Worm (Caenorhabditis elegans): ENCODE measurements around the gene C16C8.5.
"Not testable (repeated sequence)": the region's sequence is repeated elsewhere in the genome, so short reads cannot be mapped to it uniquely, and the experiment has no call there.

- not testable (repeated sequence) for TF ChIP-seq lsy-2, elt-3, C34F6.9, nhr-77, elt-1, nhr-11 (tag; optimal IDR thresholded peaks at IDR 0.05)
These were observed 45.6 kb upstream of the C16C8.5 start, which contains the start of gene fbxb-112 for ce11 chrII:3490797-3491196.

All from whole organism, L2 larva.